Worm (Caenorhabditis elegans) whole organism, early embryonic: ENCODE data around the gene snu-23.

Experiments used
- B0310.2 ChIP-seq: sonication (generic microtip); optimal IDR thresholded peaks from 2 replicates; lab custom pipeline; 2016; ENCODE audit warnings: mild to moderate bottlenecking, missing genetic modification characterization, missing compliant biosample characterization
- F13C5.2 ChIP-seq: sonication (generic microtip); optimal IDR thresholded peaks from 2 replicates; lab custom pipeline; 2017; ENCODE audit warnings: mild to moderate bottlenecking, missing genetic modification characterization, inconsistent platforms, missing compliant biosample characterization
- aly-1 ChIP-seq: sonication (generic microtip); optimal IDR thresholded peaks from 2 replicates; lab custom pipeline; 2016; ENCODE audit warnings: missing genetic modification characterization, missing compliant biosample characterization
- ama-1 ChIP-seq: fragments of 150-350 bp; optimal IDR thresholded peaks from 2 replicates; lab custom pipeline; 2014
- ceh-13 ChIP-seq: fragments of 200-800 bp; sonication (Bioruptor generic); optimal IDR thresholded peaks from 2 replicates; lab custom pipeline; 2018; ENCODE audit warnings: mild to moderate bottlenecking, missing genetic modification characterization, missing compliant biosample characterization
- ceh-36 ChIP-seq: sonication (generic microtip); optimal IDR thresholded peaks from 2 replicates; lab custom pipeline; 2016; ENCODE audit warnings: missing genetic modification characterization, inconsistent platforms, missing compliant biosample characterization
- ets-7 ChIP-seq: sonication (generic microtip); optimal IDR thresholded peaks from 2 replicates; lab custom pipeline; 2016; ENCODE audit warnings: missing genotype, missing genetic modification characterization, missing compliant biosample characterization
- flt-1 ChIP-seq: fragments of 200-800 bp; sonication (Bioruptor generic); IDR thresholded peaks from 2 replicates; pipeline ENCODE4 v1.3.6; 2022; ENCODE audit warnings: missing genetic modification characterization, missing compliant biosample characterization
- hmbx-1 ChIP-seq: sonication (generic microtip); optimal IDR thresholded peaks from 2 replicates; lab custom pipeline; 2016; ENCODE audit warnings: mild to moderate bottlenecking, missing genetic modification characterization, missing compliant biosample characterization
- hmg-4 ChIP-seq: fragments of 200-800 bp; sonication (Bioruptor generic); optimal IDR thresholded peaks from 2 replicates; lab custom pipeline; 2018; ENCODE audit warnings: mild to moderate bottlenecking, missing genetic modification characterization, missing compliant biosample characterization
- hnd-1 ChIP-seq: sonication (generic microtip); optimal IDR thresholded peaks from 2 replicates; lab custom pipeline; 2016; ENCODE audit warnings: missing genetic modification characterization, missing compliant biosample characterization
- pes-1 ChIP-seq: fragments of 200-800 bp; sonication (Bioruptor generic); IDR thresholded peaks from 2 replicates; pipeline ENCODE4 v1.3.6; 2022; ENCODE audit warnings: missing genetic modification reagents, missing genetic modification characterization, missing compliant biosample characterization
- scrt-1 ChIP-seq: fragments of 200-800 bp; sonication (Bioruptor generic); IDR thresholded peaks from 2 replicates; pipeline ENCODE4 v1.3.6; 2022; ENCODE audit warnings: missing genetic modification characterization, missing compliant biosample characterization
- sea-1 ChIP-seq: fragments of 200-800 bp; sonication (Bioruptor generic); conservative IDR thresholded peaks from 2 replicates; pipeline ENCODE4 v1.3.6; 2022; ENCODE audit warnings: missing genetic modification characterization, missing compliant biosample characterization
- tbx-11 ChIP-seq: fragments of 200-800 bp; sonication (Bioruptor generic); IDR thresholded peaks from 2 replicates; pipeline ENCODE4 v1.3.6; 2022; ENCODE audit warnings: missing genetic modification characterization, missing compliant biosample characterization
- tbx-37 ChIP-seq: fragments of 200-800 bp; sonication (Bioruptor generic); conservative IDR thresholded peaks from 2 replicates; pipeline ENCODE4 v1.3.6; 2022; ENCODE audit warnings: missing genetic modification reagents, missing genetic modification characterization, missing compliant biosample characterization
- tra-4 ChIP-seq: sonication (generic microtip); optimal IDR thresholded peaks from 2 replicates; lab custom pipeline; 2017; ENCODE audit warnings: missing genetic modification characterization, missing compliant biosample characterization

The snu-23 gene

ce11 chrIII:7725483-7726250 lies 44.3 kb downstream of the snu-23 start:
- no peak for TF ChIP-seq ceh-36
- TF ChIP-seq aly-1 (tag; lab: Kevin White, UChicago), result peak; percentile 30

- TF ChIP-seq tra-4 (tag; lab: Kevin White, UChicago), result no peak
- TF ChIP-seq ceh-36, result no peak
- TF ChIP-seq B0310.2 (tag; lab: Kevin White, UChicago), result no peak
- TF ChIP-seq tbx-37, result no peak
These were observed 45.5 kb downstream of the snu-23 start for ce11 chrIII:7724433-7724832.

- no peak for TF ChIP-seq aly-1 (tag; lab: Kevin White, UChicago)
- TF ChIP-seq B0310.2 (tag; lab: Kevin White, UChicago), result no peak
These were observed 46.4 kb downstream of the snu-23 start for ce11 chrIII:7723412-7724068.

- no peak for TF ChIP-seq tbx-37
- TF ChIP-seq hnd-1 (tag; lab: Kevin White, UChicago), result no peak
- no peak for TF ChIP-seq ceh-13 (GFP tag; lab: Kevin White, UChicago)
- no peak for TF ChIP-seq tra-4 (tag; lab: Kevin White, UChicago)
- TF ChIP-seq tbx-11 (GFP tag; lab: Robert Waterston, UW), result no peak
- TF ChIP-seq hmg-4, result no peak
- TF ChIP-seq ceh-36, result no peak
- TF ChIP-seq ets-7, result no peak
- no peak for TF ChIP-seq F13C5.2 (tag; lab: Kevin White, UChicago)
- no peak for TF ChIP-seq hmbx-1 (tag; lab: Kevin White, UChicago)
- TF ChIP-seq pes-1 (GFP tag; lab: Robert Waterston, UW), result no peak
- no peak for TF ChIP-seq ama-1 (lab: Kevin White, UChicago)
- no peak for TF ChIP-seq aly-1 (tag; lab: Kevin White, UChicago)
- no peak for TF ChIP-seq flt-1 (GFP tag; lab: Robert Waterston, UW)
- TF ChIP-seq scrt-1 (GFP tag; lab: Robert Waterston, UW), result no peak
These were observed 46.9 kb downstream of the snu-23 start for ce11 chrIII:7722999-7723398.

ce11 chrIII:7722411-7722810 lies 47.5 kb downstream of the snu-23 start:
- TF ChIP-seq pes-1 (GFP tag; lab: Robert Waterston, UW) (no peak), aly-1 (tag; lab: Kevin White, UChicago) (no peak), tra-4 (tag; lab: Kevin White, UChicago) (no peak), tbx-37 (no peak), ets-7 (no peak), tbx-11 (GFP tag; lab: Robert Waterston, UW) (no peak)

ce11 chrIII:7721513-7721912 lies 48.4 kb downstream of the snu-23 start:
- TF ChIP-seq ceh-13 (GFP tag; lab: Kevin White, UChicago), result no peak
- no peak for TF ChIP-seq hmg-4
- no peak for TF ChIP-seq hnd-1 (tag; lab: Kevin White, UChicago)
- no peak for TF ChIP-seq ets-7
- TF ChIP-seq ceh-36, result no peak
- TF ChIP-seq hmbx-1 (tag; lab: Kevin White, UChicago), result no peak
- TF ChIP-seq tra-4 (tag; lab: Kevin White, UChicago), result no peak
- no peak for TF ChIP-seq ama-1 (lab: Kevin White, UChicago)
- no peak for TF ChIP-seq pes-1 (GFP tag; lab: Robert Waterston, UW)
- TF ChIP-seq tbx-11 (GFP tag; lab: Robert Waterston, UW), result no peak
- TF ChIP-seq B0310.2 (tag; lab: Kevin White, UChicago), result no peak
- TF ChIP-seq scrt-1 (GFP tag; lab: Robert Waterston, UW), result no peak
- no peak for TF ChIP-seq flt-1 (GFP tag; lab: Robert Waterston, UW)
- TF ChIP-seq tbx-37, result no peak
- TF ChIP-seq aly-1 (tag; lab: Kevin White, UChicago), result no peak
- TF ChIP-seq sea-1 (GFP tag; lab: Robert Waterston, UW), result no peak
- no peak for TF ChIP-seq F13C5.2 (tag; lab: Kevin White, UChicago)

- TF ChIP-seq aly-1 (tag; lab: Kevin White, UChicago) (no peak), tbx-37 (no peak), flt-1 (GFP tag; lab: Robert Waterston, UW) (no peak), scrt-1 (GFP tag; lab: Robert Waterston, UW) (no peak), ceh-36 (no peak), tbx-11 (GFP tag; lab: Robert Waterston, UW) (no peak), F13C5.2 (tag; lab: Kevin White, UChicago) (no peak), tra-4 (tag; lab: Kevin White, UChicago) (no peak), ets-7 (no peak), B0310.2 (tag; lab: Kevin White, UChicago) (no peak)
These were observed 49.1 kb downstream of the snu-23 start for ce11 chrIII:7720861-7721260.

- TF ChIP-seq sea-1 (GFP tag; lab: Robert Waterston, UW) (no peak), ceh-36 (no peak), tra-4 (tag; lab: Kevin White, UChicago) (no peak), B0310.2 (tag; lab: Kevin White, UChicago) (no peak), ets-7 (no peak), tbx-11 (GFP tag; lab: Robert Waterston, UW) (no peak), scrt-1 (GFP tag; lab: Robert Waterston, UW) (no peak), pes-1 (GFP tag; lab: Robert Waterston, UW) (no peak), aly-1 (tag; lab: Kevin White, UChicago) (no peak)
These were observed 50.5 kb downstream of the snu-23 start, which contains the start of gene ncl-1 for ce11 chrIII:7719364-7719936. TSS of gene ncl-1 (plus strand) at chrIII:7719729.
